Worm (Caenorhabditis elegans) whole organism, mixed stage, embryonic: ENCODE measurements around the gene F48D6.4.
"Not testable (repeated sequence)": the region's sequence is repeated elsewhere in the genome, so short reads cannot be mapped to it uniquely, and the experiment has no call there.

ENCODE experiments used
- nhr-12 ChIP-seq: fragments of 150-350 bp; optimal IDR thresholded peaks from 2 replicates; lab custom pipeline; 2014; ENCODE audit warnings: missing biosample characterization, missing genetic modification characterization
- nhr-237 ChIP-seq: fragments of 150-350 bp; optimal IDR thresholded peaks from 2 replicates; lab custom pipeline; 2014; ENCODE audit warnings: missing biosample characterization, missing genetic modification characterization
- nhr-28 ChIP-seq: fragments of 150-350 bp; optimal IDR thresholded peaks from 2 replicates; lab custom pipeline; 2014; ENCODE audit warnings: missing biosample characterization, missing genetic modification characterization
- snpc-4 ChIP-seq: fragments of 150-350 bp; optimal IDR thresholded peaks from 2 replicates; lab custom pipeline; 2014; ENCODE audit warnings: missing biosample characterization, missing genetic modification characterization
- unc-39 ChIP-seq: fragments of 150-350 bp; optimal IDR thresholded peaks from 2 replicates; lab custom pipeline; 2014; ENCODE audit warnings: missing biosample characterization, missing genetic modification characterization

ce11 chrX:4199829-4200228 lies 47.2 kb downstream of the F48D6.4 start, which contains the start of gene F20B6.5:
- TF ChIP-seq nhr-12, unc-39, nhr-28, snpc-4, nhr-237 (tag; lab: Kevin White, UChicago): not testable (repeated sequence)
